Worm (Caenorhabditis elegans): ENCODE data around the gene clc-28.

DNA sequence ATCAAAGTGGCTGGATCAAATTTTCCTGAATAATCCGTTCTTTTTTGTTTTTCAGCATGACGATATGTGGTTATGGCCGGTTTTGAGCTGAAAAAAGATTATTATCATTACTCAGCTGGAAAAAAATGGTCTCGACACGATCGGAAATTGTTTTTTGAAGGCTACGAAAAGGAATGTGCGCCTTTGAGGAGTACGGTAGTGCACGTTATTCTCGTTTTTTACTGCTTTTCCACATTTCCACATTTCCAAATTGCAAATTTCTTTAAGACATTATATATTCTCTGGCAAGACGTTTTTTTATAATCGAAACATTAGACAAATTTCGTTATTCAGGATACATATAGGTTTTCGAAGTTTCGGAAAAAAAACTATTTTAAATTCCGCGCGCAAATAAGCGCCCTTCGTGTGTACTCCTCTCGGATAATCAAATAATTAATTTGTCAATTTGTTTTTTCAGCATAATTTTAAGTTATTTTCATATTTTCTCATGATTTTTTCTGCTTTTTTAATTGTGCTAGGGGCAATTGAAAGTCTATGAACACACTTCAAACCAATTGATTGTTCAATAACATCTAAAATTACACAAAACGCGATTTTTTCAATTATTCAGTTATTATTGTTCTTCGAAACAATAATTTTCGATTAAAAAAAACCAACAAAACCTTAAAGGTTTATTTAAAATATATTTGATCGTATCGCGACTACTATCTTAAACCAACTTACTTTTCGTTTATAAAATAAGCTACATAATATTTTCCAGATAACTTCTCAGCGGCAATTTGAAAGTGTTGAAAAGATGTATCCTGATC, 24.2 kb upstream of the clc-28 start, which contains the start of gene R05D3.3:
- no peak for TF ChIP-seq ceh-36 (tag; optimal IDR thresholded peaks at IDR 0.05)
- no peak for TF ChIP-seq tbx-37 (GFP tag; conservative IDR thresholded peaks at IDR 0.05)
- TF ChIP-seq hnd-1 (tag; optimal IDR thresholded peaks at IDR 0.05) = no peak
- no peak for TF ChIP-seq flt-1 (GFP tag; IDR thresholded peaks at IDR 0.05)
- no peak for TF ChIP-seq B0310.2 (tag; optimal IDR thresholded peaks at IDR 0.05)
- no peak for TF ChIP-seq F13C5.2 (tag; optimal IDR thresholded peaks at IDR 0.05)
- TF ChIP-seq tbx-11 (GFP tag; IDR thresholded peaks at IDR 0.05) = no peak
- TF ChIP-seq ets-7 (tag; optimal IDR thresholded peaks at IDR 0.05) = no peak
- TF ChIP-seq scrt-1 (GFP tag; IDR thresholded peaks at IDR 0.05) = no peak
- TF ChIP-seq ama-1 (optimal IDR thresholded peaks at IDR 0.05) = no peak
